Worm (Caenorhabditis elegans): ENCODE results near the gene him-18.

The him-18 gene

DNA sequence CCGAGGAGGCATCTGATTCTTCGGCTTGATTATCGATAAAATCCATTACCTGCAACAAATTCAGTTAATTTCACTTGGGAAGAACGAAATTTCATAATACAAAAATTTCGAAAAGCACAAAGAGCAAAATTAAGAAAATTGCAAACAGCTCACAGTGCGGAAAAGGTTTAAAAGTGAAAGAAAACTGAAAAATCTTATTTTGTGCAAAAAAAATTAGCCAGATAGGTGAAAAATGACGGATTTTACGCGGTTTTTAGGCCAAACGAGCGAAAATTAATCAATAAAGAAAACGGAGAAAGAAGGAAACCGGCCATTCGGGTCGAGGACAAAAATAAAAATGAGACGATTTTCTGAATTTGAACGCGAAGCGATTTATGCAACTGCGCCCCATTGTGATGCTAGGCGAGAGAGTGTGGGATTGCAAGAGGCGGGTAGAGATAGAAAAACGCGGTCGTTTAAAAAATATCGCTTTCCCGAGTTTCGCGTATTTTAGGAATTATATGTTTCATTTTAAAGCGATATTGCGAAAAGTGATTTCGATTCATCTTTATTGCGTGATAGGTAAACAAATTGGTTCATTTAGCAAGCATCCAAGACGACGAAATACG is 5.7 kb upstream of the him-18 start, which contains the start of gene emb-5:
emb-5 (minus strand) TSS at position 51 of the 608 bp plus-strand sequence.
- no peak for TF ChIP-seq unc-62 (GFP tag; optimal IDR thresholded peaks at IDR 0.05)

DNA sequence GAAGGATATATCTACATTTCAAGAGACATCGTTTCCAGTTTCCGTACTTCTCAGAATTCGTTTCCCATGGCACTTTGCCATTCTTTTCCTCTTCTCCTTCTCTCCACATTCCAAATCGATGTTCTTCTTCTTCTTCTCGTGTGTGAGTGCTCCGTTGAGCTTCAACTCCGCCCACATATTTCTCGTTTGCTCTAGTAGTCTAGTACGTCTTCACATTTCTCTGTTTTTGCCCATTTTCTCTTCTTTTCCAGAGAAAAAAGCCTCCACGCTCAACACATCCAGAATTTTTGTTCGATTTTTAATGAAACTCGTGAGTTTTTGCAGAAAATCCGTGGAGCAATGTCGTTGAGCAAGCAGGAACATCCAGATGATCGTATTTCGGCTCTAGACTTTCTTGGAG is 6.1 kb downstream of the him-18 start, which contains the start of gene T04A8.18:
T04A8.18 (plus strand) TSS at position 301 of the 400 bp plus-strand sequence.
- no peak for TF ChIP-seq unc-62 (GFP tag; optimal IDR thresholded peaks at IDR 0.05)

DNA sequence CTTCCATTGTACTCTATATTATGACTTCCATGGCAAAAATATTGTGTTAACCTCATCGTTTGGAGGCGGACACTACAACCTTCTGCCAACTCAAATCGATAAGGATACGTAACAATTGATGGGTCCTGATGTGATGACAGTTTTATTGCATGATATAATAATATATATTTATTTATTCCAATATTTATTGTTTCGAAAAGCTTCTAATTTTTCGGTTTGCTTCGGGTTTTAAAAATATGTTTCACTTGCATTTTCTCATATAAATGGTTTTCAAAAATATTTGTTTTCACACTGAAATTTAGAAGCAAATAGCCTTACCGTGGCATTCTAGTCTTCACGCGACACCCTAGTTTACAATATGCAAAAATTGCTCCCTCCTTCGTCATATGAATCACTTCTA is 8.3 kb downstream of the him-18 start, which contains the start of gene T04A8.13:
T04A8.13 (plus strand) TSS at position 301 of the 400 bp plus-strand sequence.
- TF ChIP-seq unc-62 (GFP tag; optimal IDR thresholded peaks at IDR 0.05), result no peak

DNA sequence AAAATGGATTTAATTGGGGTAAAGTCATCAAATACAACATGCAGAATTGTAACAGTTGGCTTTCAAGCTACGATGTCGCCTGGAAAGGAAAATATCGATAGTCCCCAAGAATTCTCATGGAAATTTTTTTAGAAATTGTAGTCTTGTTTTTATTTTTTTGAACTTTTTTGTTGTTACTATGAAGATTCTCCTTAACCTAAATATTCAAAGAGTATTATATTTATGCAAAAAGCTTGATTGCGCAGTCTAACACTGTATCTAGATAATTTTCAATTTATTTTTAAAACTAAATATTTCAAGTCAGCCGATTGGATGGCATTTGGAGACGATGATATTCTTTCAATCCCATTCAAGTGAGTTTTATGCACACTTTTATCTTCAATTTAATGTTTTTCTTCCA is 9.8 kb downstream of the him-18 start, which contains the start of gene pgap-2:
pgap-2 (plus strand) TSS at position 301 of the 400 bp plus-strand sequence.
- TF ChIP-seq unc-62 (GFP tag; optimal IDR thresholded peaks at IDR 0.05), result no peak

DNA sequence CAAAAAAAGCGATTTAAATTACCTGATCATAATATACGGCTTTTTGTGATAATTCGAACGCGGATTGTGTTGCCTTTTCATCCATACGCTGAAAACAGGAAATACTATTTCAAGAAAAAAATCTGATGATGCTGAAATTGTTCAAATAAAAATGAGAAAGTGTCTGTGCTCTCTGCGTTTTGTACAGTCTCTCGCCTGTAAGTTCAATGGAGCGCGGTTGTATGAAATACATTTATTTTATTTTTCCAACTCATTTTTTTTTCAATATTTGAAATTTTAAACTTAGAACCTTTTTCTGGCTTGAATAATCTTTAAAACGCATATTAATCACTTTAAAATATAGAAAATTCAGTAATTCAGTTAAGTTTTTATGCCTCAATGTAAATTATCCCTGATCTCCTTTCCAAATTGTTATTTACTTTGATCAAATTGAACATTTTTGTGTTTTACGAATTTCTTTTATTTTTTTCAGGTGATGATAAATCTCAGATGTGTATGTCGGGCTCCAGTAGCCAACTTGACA is 11.0 kb downstream of the him-18 start, which contains the start of the genes clp-2 and mrpl-16:
clp-2 (minus strand) TSS at position 94 of the 523 bp plus-strand sequence.
mrpl-16 (plus strand) TSS at position 473 of the 523 bp plus-strand sequence.
- no peak for TF ChIP-seq unc-62 (GFP tag; optimal IDR thresholded peaks at IDR 0.05)

DNA sequence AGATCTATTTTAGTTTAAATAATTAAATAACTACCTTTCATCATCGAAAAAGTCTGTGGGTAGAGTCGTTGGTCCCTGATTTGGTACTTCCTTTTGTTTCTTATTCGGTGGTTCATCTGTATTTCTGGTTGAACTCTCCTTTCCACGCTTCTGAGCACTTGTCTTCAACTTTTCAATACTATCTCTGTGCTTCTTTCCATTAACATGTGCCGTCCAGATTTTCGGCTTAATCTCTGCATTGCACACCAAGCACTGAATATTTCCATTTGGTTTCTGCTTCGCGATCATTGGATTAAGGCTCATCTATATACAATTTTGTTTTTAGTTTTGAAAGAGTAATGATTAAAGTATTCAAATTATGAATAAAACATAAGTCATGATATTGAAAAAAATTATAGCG is 15.1 kb downstream of the him-18 start, which contains the start of gene sel-13:
sel-13 (minus strand) TSS at position 303 of the 400 bp plus-strand sequence.
- TF ChIP-seq unc-62 (GFP tag; optimal IDR thresholded peaks at IDR 0.05), result no peak

DNA sequence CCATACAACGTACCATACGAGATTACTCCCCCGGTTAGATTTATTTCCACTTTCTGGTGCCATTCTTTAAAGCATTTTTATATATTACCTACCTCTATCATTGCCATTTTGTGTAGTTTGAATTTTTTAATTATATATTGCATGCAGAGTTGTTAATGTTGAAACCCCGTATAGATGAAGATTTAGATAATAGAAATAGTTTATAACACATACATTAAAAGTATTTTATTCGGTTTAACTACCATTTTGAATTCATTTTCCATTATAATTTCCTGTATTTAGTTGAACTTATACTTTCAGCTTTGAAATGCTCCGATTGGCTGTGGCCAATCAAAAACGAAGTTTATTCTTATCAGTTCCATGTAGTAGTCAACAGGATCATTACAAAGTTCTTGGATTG is 17.2 kb downstream of the him-18 start, which contains the start of gene dnj-18:
dnj-18 (plus strand) TSS at position 301 of the 400 bp plus-strand sequence.
- no peak for TF ChIP-seq unc-62 (GFP tag; optimal IDR thresholded peaks at IDR 0.05)

DNA sequence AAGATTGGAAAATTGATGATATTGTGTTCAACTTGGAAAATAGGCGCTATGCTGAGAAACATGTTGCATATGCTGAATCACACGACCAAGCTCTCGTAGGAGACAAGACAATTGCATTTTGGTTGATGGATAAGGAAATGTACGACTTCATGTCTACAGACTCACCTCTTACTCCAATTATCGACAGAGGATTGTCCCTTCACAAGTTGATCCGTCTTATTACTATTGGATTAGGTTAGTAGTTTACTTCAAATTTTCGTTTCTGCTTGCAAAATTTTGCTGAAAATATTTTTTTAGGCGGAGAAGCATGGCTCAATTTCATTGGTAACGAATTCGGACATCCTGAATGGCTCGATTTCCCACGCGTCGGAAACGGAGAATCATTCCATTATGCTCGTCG is 18.1 kb downstream of the him-18 start:
- no peak for TF ChIP-seq unc-62 (GFP tag; optimal IDR thresholded peaks at IDR 0.05)

DNA sequence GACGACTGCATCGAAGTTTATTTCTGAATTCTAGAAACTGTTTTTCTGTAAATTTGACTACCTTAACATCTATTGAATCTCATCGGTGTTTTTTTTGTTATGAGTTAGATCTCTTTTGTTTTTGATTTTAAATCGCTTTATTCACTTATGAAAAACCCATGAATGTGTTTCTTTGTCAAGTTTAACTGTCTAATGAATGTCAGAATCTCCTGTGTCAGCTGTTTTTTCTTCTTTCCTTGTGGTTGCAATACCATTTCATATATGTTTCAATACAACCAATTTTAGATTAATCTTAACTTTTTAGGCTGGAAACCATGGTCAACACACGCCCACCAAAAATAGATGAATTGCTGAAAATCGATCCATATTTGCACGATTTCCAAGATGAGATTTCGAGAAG is 19.9 kb downstream of the him-18 start, which contains the start of gene T04A8.7:
T04A8.7 (plus strand) TSS at position 301 of the 400 bp plus-strand sequence.
- no peak for TF ChIP-seq unc-62 (GFP tag; optimal IDR thresholded peaks at IDR 0.05)

DNA sequence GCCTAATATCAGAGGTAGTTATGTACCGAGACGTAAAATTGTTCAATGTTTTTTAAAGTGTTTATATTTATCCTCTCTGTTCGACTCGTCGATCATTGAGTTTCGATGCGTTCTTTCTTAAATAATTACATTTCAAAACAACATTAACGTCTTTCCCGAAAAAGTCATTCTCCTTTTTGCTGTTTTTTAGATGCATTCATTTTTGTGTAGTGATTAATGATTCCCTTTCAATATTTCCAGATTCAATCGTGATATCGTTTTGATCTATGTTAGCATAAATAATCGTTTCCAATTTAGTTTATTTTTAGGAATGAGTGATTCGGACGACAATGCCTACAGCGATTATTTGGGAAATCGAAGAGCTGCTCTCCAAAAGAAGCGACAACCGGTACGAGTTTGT is 21.3 kb downstream of the him-18 start, which contains the start of gene T04A8.8:
T04A8.8 (plus strand) TSS at position 301 of the 400 bp plus-strand sequence.
- TF ChIP-seq unc-62 (GFP tag; optimal IDR thresholded peaks at IDR 0.05), result no peak

DNA sequence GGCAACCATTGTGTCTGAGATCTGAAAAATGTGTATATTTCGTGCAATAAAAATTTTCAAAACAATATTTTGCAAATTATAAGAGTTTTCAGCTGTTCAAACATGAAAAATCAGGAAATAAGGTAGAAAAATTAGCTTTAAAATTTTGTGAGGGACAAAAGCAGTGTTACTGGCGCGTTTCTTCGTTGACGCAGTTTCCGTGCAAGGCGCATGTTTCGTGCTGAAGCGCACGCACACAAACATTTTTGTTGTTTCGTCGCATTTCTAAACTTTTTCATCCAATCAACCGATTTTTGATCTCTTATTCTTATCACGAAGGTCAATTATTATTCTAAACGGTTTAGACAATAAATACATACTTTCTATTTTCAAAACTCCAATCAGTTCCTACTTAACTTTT is 21.7 kb downstream of the him-18 start, which contains the start of gene nifk-1:
nifk-1 (minus strand) TSS at position 27 of the 400 bp plus-strand sequence.
- TF ChIP-seq unc-62 (GFP tag; optimal IDR thresholded peaks at IDR 0.05), result no peak

DNA sequence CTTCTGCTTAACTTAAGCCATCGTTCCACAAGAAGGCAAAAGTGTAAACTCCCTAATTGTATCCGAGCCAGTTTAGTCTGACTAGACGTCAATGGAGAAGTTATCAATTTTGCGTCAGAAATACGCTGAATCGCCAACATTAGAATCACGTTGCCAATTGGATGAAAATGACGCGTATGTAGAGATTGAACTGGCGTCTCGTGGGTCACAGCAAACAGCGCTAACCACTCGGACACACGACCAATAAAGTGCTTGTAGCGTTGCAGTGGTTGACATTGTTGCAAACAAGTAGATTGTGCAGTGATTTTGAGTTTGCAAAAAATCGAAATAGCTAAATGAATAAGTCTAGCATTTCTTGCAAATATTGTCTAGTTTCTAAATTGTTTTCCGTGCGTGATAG is 25.4 kb downstream of the him-18 start:
- TF ChIP-seq unc-62 (GFP tag; optimal IDR thresholded peaks at IDR 0.05), result no peak

DNA sequence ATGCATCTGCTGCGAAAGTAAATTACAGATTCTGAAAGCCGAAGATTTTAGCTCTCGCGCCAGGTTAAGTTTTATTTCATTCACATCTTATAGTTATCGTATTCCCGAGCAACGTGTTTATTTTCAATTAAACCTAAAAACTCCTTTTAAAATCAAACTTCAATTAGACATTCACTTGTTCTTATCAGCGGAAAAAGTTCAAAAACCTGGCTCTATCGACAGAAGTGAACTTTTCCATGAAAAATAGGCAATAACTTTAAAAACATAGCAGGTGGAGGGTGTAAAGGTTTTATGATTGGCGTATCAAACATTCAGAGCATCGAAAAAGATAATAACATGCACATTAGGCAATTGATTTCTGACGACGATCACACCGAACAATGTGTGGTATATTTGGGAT is 26.0 kb downstream of the him-18 start, which contains the start of gene ppat-1:
ppat-1 (plus strand) TSS at position 316 of the 400 bp plus-strand sequence.
- TF ChIP-seq unc-62 (GFP tag; optimal IDR thresholded peaks at IDR 0.05), result no peak

DNA sequence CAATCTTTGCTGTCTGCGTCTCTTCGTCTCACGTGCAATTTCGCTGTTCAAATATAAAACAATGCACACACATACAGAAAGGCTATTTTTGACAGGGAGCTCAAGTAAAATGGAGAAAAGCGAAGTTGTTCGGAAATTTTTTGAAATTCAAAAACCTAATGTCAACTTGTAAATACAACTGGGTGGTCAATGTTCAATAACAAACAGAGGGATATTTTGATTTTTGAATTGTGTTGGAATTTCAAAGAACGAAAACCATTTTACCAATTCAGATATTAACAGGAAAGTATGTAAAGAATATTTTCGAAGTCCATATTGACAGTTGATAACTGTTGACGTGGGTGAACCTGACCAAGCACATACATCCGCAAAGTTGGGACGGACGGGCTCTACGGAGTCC is 26.6 kb downstream of the him-18 start, which contains the start of gene tag-243:
tag-243 (minus strand) TSS at position 101 of the 400 bp plus-strand sequence.
- TF ChIP-seq unc-62 (GFP tag; optimal IDR thresholded peaks at IDR 0.05), result no peak

DNA sequence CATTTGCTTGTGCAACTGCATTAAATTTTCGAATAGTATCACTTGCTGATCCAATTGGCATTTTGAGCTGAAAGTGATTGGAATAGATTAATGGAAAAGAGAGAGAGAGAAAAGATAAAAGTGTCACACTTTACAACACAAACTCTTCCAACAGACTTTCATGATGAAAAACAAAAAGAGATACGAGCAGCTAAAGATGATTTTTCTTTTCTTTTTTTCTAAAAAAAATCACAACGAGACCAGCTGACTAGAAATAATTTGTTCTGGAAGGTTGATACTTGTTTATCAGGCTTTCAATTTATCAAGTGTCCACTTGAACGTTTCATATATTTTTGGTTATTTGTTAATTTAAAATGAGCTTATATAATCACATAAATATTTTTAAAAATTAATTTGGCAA is 27.9 kb downstream of the him-18 start:
- no peak for TF ChIP-seq unc-62 (GFP tag; optimal IDR thresholded peaks at IDR 0.05)

DNA sequence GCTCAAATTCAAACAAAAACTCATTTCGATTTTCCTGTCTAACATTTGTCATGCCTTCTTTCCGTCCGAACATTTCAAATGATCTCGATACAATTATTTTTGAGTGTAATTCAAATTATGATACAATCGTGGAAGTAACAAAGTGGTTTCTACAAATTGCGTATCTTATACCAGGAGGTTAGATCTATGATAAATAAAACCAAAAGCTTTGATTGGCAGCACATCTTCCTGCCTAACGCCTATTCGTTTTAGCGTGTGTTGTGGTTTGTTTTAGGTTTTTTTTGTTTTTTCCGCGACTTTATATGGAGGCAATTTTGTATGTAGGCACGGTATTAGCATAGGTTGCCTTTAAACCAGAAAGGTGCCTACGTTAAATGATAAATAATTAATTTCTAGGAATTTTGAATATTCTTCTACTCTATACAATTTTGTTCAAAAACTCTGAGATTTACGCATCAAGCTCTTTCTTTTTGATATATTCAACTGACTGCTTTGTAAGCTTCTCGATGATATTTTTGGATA is 35.0 kb downstream of the him-18 start, which contains the start of gene srg-11:
srg-11 (plus strand) TSS at position 51 of the 522 bp plus-strand sequence.
- no peak for TF ChIP-seq unc-62 (GFP tag; optimal IDR thresholded peaks at IDR 0.05)

Measured in whole organism, dauer.